Fruit fly (Drosophila melanogaster): ENCODE data around the gene eIF3g1.
A peak's percentile ranks its signal among the peaks of the same experiment; 100 is the strongest.

Gene eIF3g1

DNA sequence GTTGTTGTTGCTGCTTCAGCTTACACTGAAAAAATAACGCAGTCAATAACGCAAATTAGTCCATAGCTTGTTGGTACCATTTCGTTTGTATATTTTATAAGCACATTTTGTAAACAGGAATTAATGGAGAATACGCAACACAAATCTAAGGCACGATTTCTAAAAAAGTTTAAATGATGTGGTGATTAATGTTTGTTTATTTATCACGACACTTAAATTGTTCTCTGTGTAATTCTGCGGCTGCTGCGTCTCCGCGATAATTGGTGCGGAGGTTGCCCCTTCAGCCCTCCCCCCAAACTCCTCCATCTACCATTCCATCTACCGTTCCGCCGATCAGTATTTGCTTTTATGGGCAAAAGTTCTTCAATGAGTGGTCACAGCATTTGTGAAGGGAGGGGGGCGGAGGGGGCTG lies 37.3 kb upstream of the eIF3g1 start (continued):
- TF ChIP-seq rib (GFP tag; IDR thresholded peaks at IDR 0.05) (no peak), CG3163 (GFP tag; optimal IDR thresholded peaks at IDR 0.05) (no peak), seq (GFP tag; IDR thresholded peaks at IDR 0.05) (peak; percentile 53; the same call in 1 of the 2 replicates), cg (GFP tag; optimal IDR thresholded peaks at IDR 0.05) (no peak), CG31388 (GFP tag; optimal IDR thresholded peaks at IDR 0.05) (no peak), fd102C (GFP tag; optimal IDR thresholded peaks at IDR 0.05) (no peak), Bteb2 (GFP tag; optimal IDR thresholded peaks at IDR 0.05) (peak; percentile 45), CG16779 (GFP tag; IDR thresholded peaks at IDR 0.05) (no peak), yki (optimal IDR thresholded peaks at IDR 0.05) (no peak), ranshi (GFP tag; IDR thresholded peaks at IDR 0.05) (0 out of 2 replicates have a peak, but pooled peaks have one; percentile 10), kah (GFP tag; optimal IDR thresholded peaks at IDR 0.05) (peak; percentile 30), Side (GFP tag; optimal IDR thresholded peaks at IDR 0.05) (peak; percentile 39), CG32772 (GFP tag; IDR thresholded peaks at IDR 0.05) (peak; percentile 26; the same call in 1 of the 2 replicates), CG6254 (GFP tag; optimal IDR thresholded peaks at IDR 0.05) (no peak), CG17361 (GFP tag; IDR thresholded peaks at IDR 0.05) (peak; percentile 48; the same call in 2 of the 3 replicates), chm (GFP tag; IDR thresholded peaks at IDR 0.05) (peak; percentile 58), CG32532 (GFP tag; IDR thresholded peaks at IDR 0.05) (peak; percentile 66; the same call in 1 of the 2 replicates), CG18619 (GFP tag; optimal IDR thresholded peaks at IDR 0.05) (peak; percentile 38), caup (GFP tag; optimal IDR thresholded peaks at IDR 0.05; ENCODE audit: severe bottlenecking) (peak; percentile 29), CG10979 (tag; optimal IDR thresholded peaks at IDR 0.05) (peak; percentile 63), CG1529 (GFP tag; optimal IDR thresholded peaks at IDR 0.05) (peak; percentile 36), jumu (GFP tag; optimal IDR thresholded peaks at IDR 0.05) (peak; percentile 49), pita (GFP tag; optimal IDR thresholded peaks at IDR 0.05) (no peak), tx (GFP tag; optimal IDR thresholded peaks at IDR 0.05) (no peak), gt (GFP tag; IDR thresholded peaks at IDR 0.05) (no peak), sc (optimal IDR thresholded peaks at IDR 0.05) (no peak), sc (GFP tag; optimal IDR thresholded peaks at IDR 0.05) (peak; percentile 26), CG8290 (GFP tag; optimal IDR thresholded peaks at IDR 0.05) (peak; percentile 3), CG8290 (tag; optimal IDR thresholded peaks at IDR 0.05) (peak in 1 of 2 experiments; percentile 88), Atf3 (GFP tag; optimal IDR thresholded peaks at IDR 0.05) (no peak), CG4854 (GFP tag; optimal IDR thresholded peaks at IDR 0.05) (no peak), B-H2 (GFP tag; optimal IDR thresholded peaks at IDR 0.05) (peak; percentile 37), Doc3 (GFP tag; IDR thresholded peaks at IDR 0.05; ENCODE audit: partially characterized antibody) (no peak), Jarid2 (GFP tag; optimal IDR thresholded peaks at IDR 0.05) (no peak), CG10431 (GFP tag; optimal IDR thresholded peaks at IDR 0.05) (no peak), sug (tag; optimal IDR thresholded peaks at IDR 0.05) (peak; percentile 37), Dfd (GFP tag; optimal IDR thresholded peaks at IDR 0.05) (no peak), croc (GFP tag; conservative IDR thresholded peaks at IDR 0.05) (peak; percentile 34; the same call in 1 of the 3 replicates), CG16863 (GFP tag; optimal IDR thresholded peaks at IDR 0.05) (peak; percentile 74), Myb (GFP tag; optimal IDR thresholded peaks at IDR 0.05) (peak; percentile 39), CG10565 (GFP tag; optimal IDR thresholded peaks at IDR 0.05) (no peak), CG34224 (GFP tag; IDR thresholded peaks at IDR 0.05; ENCODE audit: partially characterized antibody) (no peak), grau (tag; optimal IDR thresholded peaks at IDR 0.05) (peak; percentile 76), tup (GFP tag; optimal IDR thresholded peaks at IDR 0.05) (no peak), lbe (GFP tag; optimal IDR thresholded peaks at IDR 0.05) (peak; percentile 76), Hmx (GFP tag; optimal IDR thresholded peaks at IDR 0.05) (no peak), bbx (GFP tag; IDR thresholded peaks at IDR 0.05; ENCODE audit: partially characterized antibody) (no peak), dan (GFP tag; IDR thresholded peaks at IDR 0.05) (no peak), CG17912 (GFP tag; optimal IDR thresholded peaks at IDR 0.05) (no peak), BtbVII (GFP tag; optimal IDR thresholded peaks at IDR 0.05) (peak; percentile 48), Antp (GFP tag; optimal IDR thresholded peaks at IDR 0.05) (peak; percentile 63), ttk (GFP tag; IDR thresholded peaks at IDR 0.05) (no peak)
